Fruit fly (Drosophila melanogaster): ENCODE data around the gene MED21.

MED21 gene

DNA sequence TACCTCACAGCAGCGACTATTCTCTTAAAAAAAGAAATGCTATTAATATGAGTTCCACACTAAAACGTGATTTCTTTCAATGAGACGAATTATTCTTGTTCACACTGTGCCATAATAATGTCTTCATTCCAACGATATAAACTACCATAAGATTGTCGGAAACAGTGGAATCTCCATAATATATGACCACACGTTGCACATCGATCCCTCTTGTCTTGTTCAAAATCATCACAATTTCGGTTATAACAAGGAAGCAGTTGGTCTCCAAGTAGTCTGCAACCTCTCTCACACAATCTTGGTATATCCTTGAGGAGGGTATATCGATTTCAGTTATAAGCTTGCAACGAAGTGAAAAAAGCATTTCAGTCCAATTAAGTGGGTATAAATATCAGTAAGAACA, at the start of gene MED21:
TSS of gene MED21 (minus strand) at position 48 of the 400 bp plus-strand sequence.
- TF ChIP-seq lola (GFP tag; optimal IDR thresholded peaks at IDR 0.05) (peak; percentile 97), Hnf4 (GFP tag; optimal IDR thresholded peaks at IDR 0.05) (no peak), Hr78 (GFP tag; optimal IDR thresholded peaks at IDR 0.05) (peak; percentile 77), Hr83 (GFP tag; optimal IDR thresholded peaks at IDR 0.05; ENCODE audit: poor library complexity, severe bottlenecking) (no peak), Jra (GFP tag; optimal IDR thresholded peaks at IDR 0.05) (no peak), N (GFP tag; optimal IDR thresholded peaks at IDR 0.05) (peak; percentile 83), dl (GFP tag; optimal IDR thresholded peaks at IDR 0.05; ENCODE audit: insufficient read depth in 1 of 2, partially characterized antibody in 2 of 2) (no peak), OdsH (GFP tag; optimal IDR thresholded peaks at IDR 0.05) (no peak), rgr (GFP tag; optimal IDR thresholded peaks at IDR 0.05) (no peak), fru (GFP tag; optimal IDR thresholded peaks at IDR 0.05) (no peak), dmrt93B (GFP tag; optimal IDR thresholded peaks at IDR 0.05) (peak; percentile 23), tai (GFP tag; optimal IDR thresholded peaks at IDR 0.05) (no peak), Vsx2 (GFP tag; optimal IDR thresholded peaks at IDR 0.05; ENCODE audit: partially characterized antibody) (peak; percentile 13), dsf (GFP tag; optimal IDR thresholded peaks at IDR 0.05; ENCODE audit: borderline replicate concordance) (no peak), sage (GFP tag; optimal IDR thresholded peaks at IDR 0.05) (no peak), woc (GFP tag; optimal IDR thresholded peaks at IDR 0.05) (peak; percentile 79), Abd-B (GFP tag; optimal IDR thresholded peaks at IDR 0.05) (no peak), sv (GFP tag; optimal IDR thresholded peaks at IDR 0.05) (no peak), Myc (optimal IDR thresholded peaks at IDR 0.05) (peak; percentile 38), jim (GFP tag; optimal IDR thresholded peaks at IDR 0.05) (no peak)

DNA sequence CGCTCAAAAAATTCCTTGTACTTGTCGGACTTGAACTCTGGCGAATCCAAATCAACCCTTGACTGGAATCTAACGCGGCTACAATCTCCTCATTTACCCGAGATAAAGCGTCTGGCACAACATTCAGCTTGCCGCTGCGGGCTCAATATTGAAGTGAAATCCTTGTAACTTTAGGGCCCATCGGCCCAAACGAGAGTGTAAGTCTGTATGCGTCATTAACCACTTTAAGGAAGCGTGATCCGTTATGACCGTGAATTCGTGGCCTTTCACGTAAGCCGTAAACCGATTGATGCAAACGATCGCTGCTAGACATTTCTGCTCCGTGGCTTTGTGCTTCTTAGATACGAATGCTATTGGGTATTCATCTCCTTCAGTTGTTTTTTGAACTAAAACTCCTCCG, 34.5 kb upstream of the MED21 start:
- TF ChIP-seq woc (GFP tag; optimal IDR thresholded peaks at IDR 0.05) (no peak), CrebA (GFP tag; optimal IDR thresholded peaks at IDR 0.05; ENCODE audit: borderline replicate concordance) (no peak), Mio (GFP tag; optimal IDR thresholded peaks at IDR 0.05) (no peak)

DNA sequence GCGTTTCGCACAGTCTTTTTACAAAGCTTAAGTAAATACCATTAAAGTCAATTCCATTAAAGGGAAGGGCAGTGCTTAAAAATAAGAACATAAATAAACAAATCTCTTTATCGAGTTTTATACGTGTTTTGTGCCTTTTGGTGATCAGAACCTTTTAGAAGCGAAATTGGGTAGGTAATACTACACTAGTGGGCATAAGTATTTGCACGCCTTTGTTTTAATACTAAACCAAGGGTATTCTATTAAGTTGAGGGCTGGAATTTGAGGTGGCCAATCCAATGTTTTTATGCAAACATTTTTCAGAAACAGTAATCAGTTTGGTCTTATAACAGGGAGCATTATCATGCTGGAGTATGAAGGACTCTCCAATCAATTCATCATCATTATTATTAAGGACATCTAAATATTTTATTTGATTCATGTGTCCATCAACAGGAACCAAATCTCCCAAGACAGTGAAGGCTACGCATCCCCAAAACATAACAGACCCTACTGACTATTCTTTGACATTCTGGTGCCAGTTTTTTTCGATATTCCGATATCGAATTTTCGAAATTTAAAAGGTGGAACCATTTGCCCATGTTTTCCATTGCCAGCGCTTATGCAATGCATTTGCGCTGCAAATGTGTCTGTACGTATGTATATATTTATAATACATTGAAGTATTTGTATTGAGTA, 5.6 kb upstream of the MED21 start:
- TF ChIP-seq Mio (GFP tag; optimal IDR thresholded peaks at IDR 0.05) (no peak), sage (GFP tag; optimal IDR thresholded peaks at IDR 0.05) (no peak), OdsH (GFP tag; optimal IDR thresholded peaks at IDR 0.05) (no peak), usp (GFP tag; optimal IDR thresholded peaks at IDR 0.05) (no peak), Dif (GFP tag; optimal IDR thresholded peaks at IDR 0.05; ENCODE audit: partially characterized antibody) (no peak), br (GFP tag; optimal IDR thresholded peaks at IDR 0.05) (no peak), Abd-B (GFP tag; optimal IDR thresholded peaks at IDR 0.05) (no peak), ey (GFP tag; optimal IDR thresholded peaks at IDR 0.05) (no peak), CrebA (GFP tag; optimal IDR thresholded peaks at IDR 0.05; ENCODE audit: borderline replicate concordance) (no peak), Hr78 (GFP tag; optimal IDR thresholded peaks at IDR 0.05) (no peak), HLH106 (tag; optimal IDR thresholded peaks at IDR 0.05) (no peak), dmrt93B (GFP tag; optimal IDR thresholded peaks at IDR 0.05) (no peak), rgr (GFP tag; optimal IDR thresholded peaks at IDR 0.05) (no peak), lola (GFP tag; optimal IDR thresholded peaks at IDR 0.05) (no peak), h (GFP tag; optimal IDR thresholded peaks at IDR 0.05) (no peak), dl (GFP tag; optimal IDR thresholded peaks at IDR 0.05; ENCODE audit: insufficient read depth in 1 of 2, partially characterized antibody in 2 of 2) (no peak)

DNA sequence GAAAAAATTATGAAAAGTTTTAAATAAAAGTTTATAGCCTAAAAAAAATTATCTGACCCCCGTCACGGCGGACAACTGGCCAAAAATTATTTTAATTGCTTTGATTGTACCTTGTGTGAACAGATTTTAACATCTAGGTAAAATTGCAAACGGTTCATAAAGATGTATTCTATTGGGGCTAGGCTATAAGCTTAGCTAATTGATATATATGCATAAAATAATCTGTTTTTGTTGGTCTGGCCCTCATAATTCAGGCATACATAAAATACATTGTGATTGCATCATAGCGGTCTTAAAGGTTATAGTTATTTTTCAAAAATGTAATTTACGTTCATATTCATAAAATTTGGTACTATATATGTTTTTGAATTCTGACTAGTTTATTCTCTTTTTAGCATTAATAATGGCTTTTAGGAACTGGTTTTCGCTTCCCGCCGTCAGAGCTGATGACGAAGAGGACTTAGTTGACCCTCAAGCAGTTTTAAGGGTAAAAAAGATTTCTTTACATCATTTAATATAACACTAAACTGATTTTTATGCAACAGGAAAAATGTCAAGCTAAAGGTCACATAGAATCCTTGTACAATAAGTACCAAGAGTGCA, 4.9 kb upstream of the MED21 start, which contains the start of gene UQCR-11:
TSS of gene UQCR-11 (plus strand) at position 211 of the 603 bp plus-strand sequence.
- TF ChIP-seq woc (GFP tag; optimal IDR thresholded peaks at IDR 0.05) (peak; percentile 55), Sp1 (GFP tag; optimal IDR thresholded peaks at IDR 0.05) (no peak), tai (GFP tag; optimal IDR thresholded peaks at IDR 0.05) (no peak), dmrt93B (GFP tag; optimal IDR thresholded peaks at IDR 0.05) (peak; percentile 13), Hr78 (GFP tag; optimal IDR thresholded peaks at IDR 0.05) (peak; percentile 50), N (GFP tag; optimal IDR thresholded peaks at IDR 0.05) (peak; percentile 74), Mio (GFP tag; optimal IDR thresholded peaks at IDR 0.05) (no peak)

DNA sequence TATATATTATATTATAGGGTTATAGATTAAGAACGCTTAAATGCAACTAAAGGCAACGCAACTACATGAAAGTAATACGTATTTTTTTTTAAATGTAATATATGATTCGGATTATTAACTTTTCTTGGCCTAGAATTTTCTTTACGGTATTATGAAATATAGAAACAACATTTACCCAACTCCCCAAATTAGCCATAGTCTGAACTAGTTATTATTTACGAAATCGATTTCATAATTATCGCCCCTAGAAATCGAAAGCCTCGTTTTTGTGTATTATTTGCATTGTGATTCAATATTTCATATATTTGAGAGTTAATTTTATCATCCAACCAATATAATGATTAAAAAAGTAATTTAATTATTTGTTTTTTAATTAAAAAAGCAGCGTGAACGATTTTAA, 7.0 kb downstream of the MED21 start:
- TF ChIP-seq N (GFP tag; optimal IDR thresholded peaks at IDR 0.05) (peak; percentile 76), tai (GFP tag; optimal IDR thresholded peaks at IDR 0.05) (no peak), Vsx2 (GFP tag; optimal IDR thresholded peaks at IDR 0.05; ENCODE audit: partially characterized antibody) (peak; percentile 2), Hr78 (GFP tag; optimal IDR thresholded peaks at IDR 0.05) (peak; percentile 25)

Measured in whole organism, wandering third instar larva.